Worm (Caenorhabditis elegans) whole organism, L2 larva: ENCODE measurements around the gene frm-8.

ENCODE experiments used
- C34F6.9 ChIP-seq: fragments of 150-350 bp; optimal IDR thresholded peaks from 2 replicates; lab custom pipeline; 2014; ENCODE audit warnings: missing biosample characterization, missing genetic modification characterization
- R02D3.7 ChIP-seq: fragments of 150-350 bp; optimal IDR thresholded peaks from 2 replicates; lab custom pipeline; 2014; ENCODE audit warnings: missing biosample characterization, missing genetic modification characterization
- Y55F3AM.14 ChIP-seq: fragments of 200-800 bp; sonication (Bioruptor generic); optimal IDR thresholded peaks from 2 replicates; lab custom pipeline; 2018; ENCODE audit warnings: mild to moderate bottlenecking, missing genetic modification characterization, missing compliant biosample characterization
- aly-2 ChIP-seq: fragments of 150-350 bp; optimal IDR thresholded peaks from 2 replicates; lab custom pipeline; 2014; ENCODE audit warnings: missing biosample characterization, missing genetic modification characterization
- blmp-1 ChIP-seq: sonication (generic microtip); optimal IDR thresholded peaks from 2 replicates; lab custom pipeline; 2017; ENCODE audit warnings: missing genetic modification characterization, mild to moderate bottlenecking, missing compliant biosample characterization, antibody characterized with exemption, moderate library complexity; ENCODE audit not compliant: insufficient read depth
- ceh-16 ChIP-seq: fragments of 150-350 bp; optimal IDR thresholded peaks from 2 replicates; lab custom pipeline; 2014; ENCODE audit warnings: missing biosample characterization, missing genetic modification characterization
- ceh-82 ChIP-seq: fragments of 150-350 bp; optimal IDR thresholded peaks from 2 replicates; lab custom pipeline; 2014; ENCODE audit warnings: missing biosample characterization, missing genetic modification characterization
- dmd-4 ChIP-seq: sonication (generic microtip); optimal IDR thresholded peaks from 2 replicates; lab custom pipeline; 2017; ENCODE audit warnings: missing biosample characterization, missing genetic modification characterization
- egl-27 ChIP-seq: sonication (generic microtip); optimal IDR thresholded peaks from 3 replicates; lab custom pipeline; 2017; ENCODE audit warnings: missing biosample characterization, missing genetic modification reagents, missing genetic modification characterization
- elt-1 ChIP-seq: fragments of 150-350 bp; optimal IDR thresholded peaks from 2 replicates; lab custom pipeline; 2014; ENCODE audit warnings: missing biosample characterization, missing genetic modification characterization
- elt-3 ChIP-seq: sonication (generic microtip); optimal IDR thresholded peaks from 2 replicates; lab custom pipeline; 2017; ENCODE audit warnings: missing biosample characterization, missing genetic modification characterization
- fos-1 ChIP-seq: fragments of 150-350 bp; optimal IDR thresholded peaks from 2 replicates; lab custom pipeline; 2014; ENCODE audit warnings: missing biosample characterization, missing genetic modification characterization
- gmeb-1 ChIP-seq: fragments of 150-350 bp; optimal IDR thresholded peaks from 2 replicates; lab custom pipeline; 2014; ENCODE audit warnings: missing biosample characterization, missing genetic modification characterization
- lin-11 ChIP-seq: fragments of 150-350 bp; sonication (generic microtip); optimal IDR thresholded peaks from 2 replicates; lab custom pipeline; 2014; ENCODE audit warnings: missing biosample characterization, missing genetic modification characterization, inconsistent platforms, mixed read lengths
- lin-39 ChIP-seq: fragments of 150-350 bp; optimal IDR thresholded peaks from 2 replicates; lab custom pipeline; 2014; ENCODE audit warnings: missing biosample characterization, missing genetic modification reagents, missing genetic modification characterization
- mab-5 ChIP-seq: fragments of 150-350 bp; optimal IDR thresholded peaks from 2 replicates; lab custom pipeline; 2014; ENCODE audit warnings: missing biosample characterization, missing genetic modification characterization
- mbf-1 ChIP-seq: sonication (generic microtip); optimal IDR thresholded peaks from 2 replicates; lab custom pipeline; 2017; ENCODE audit warnings: missing biosample characterization, missing genetic modification characterization
- nhr-10 ChIP-seq: sonication (generic microtip); optimal IDR thresholded peaks from 2 replicates; lab custom pipeline; 2017; ENCODE audit warnings: missing biosample characterization, missing genetic modification characterization
- nhr-11 ChIP-seq: fragments of 150-350 bp; optimal IDR thresholded peaks from 2 replicates; lab custom pipeline; 2014; ENCODE audit warnings: missing biosample characterization, missing genetic modification characterization
- nhr-12 ChIP-seq: fragments of 150-350 bp; optimal IDR thresholded peaks from 2 replicates; lab custom pipeline; 2014; ENCODE audit warnings: missing biosample characterization, missing genetic modification characterization
- nhr-129 ChIP-seq: fragments of 150-350 bp; optimal IDR thresholded peaks from 2 replicates; lab custom pipeline; 2014; ENCODE audit warnings: missing biosample characterization, missing genetic modification characterization
- nhr-23 ChIP-seq: fragments of 150-350 bp; optimal IDR thresholded peaks from 2 replicates; lab custom pipeline; 2014; ENCODE audit warnings: missing biosample characterization, missing genetic modification reagents, missing genetic modification characterization
- nhr-237 ChIP-seq: fragments of 150-350 bp; optimal IDR thresholded peaks from 2 replicates; lab custom pipeline; 2014; ENCODE audit warnings: missing biosample characterization, missing genetic modification characterization
- nhr-6 ChIP-seq: fragments of 150-350 bp; optimal IDR thresholded peaks from 2 replicates; lab custom pipeline; 2014; ENCODE audit warnings: missing biosample characterization, missing genetic modification characterization
- peb-1 ChIP-seq: fragments of 150-350 bp; optimal IDR thresholded peaks from 2 replicates; lab custom pipeline; 2014; ENCODE audit warnings: missing biosample characterization, missing genetic modification characterization
- sem-4 ChIP-seq: fragments of 150-350 bp; optimal IDR thresholded peaks from 2 replicates; lab custom pipeline; 2014; ENCODE audit warnings: missing biosample characterization, missing genetic modification reagents, missing genetic modification characterization
- skn-1 ChIP-seq: sonication (generic microtip); optimal IDR thresholded peaks from 2 replicates; lab custom pipeline; 2017; ENCODE audit warnings: missing biosample characterization, missing genetic modification characterization
- sma-9 ChIP-seq, 2 experiments: fragments of 150-350 bp in 1 of 2; sonication (generic microtip) in 1 of 2; optimal IDR thresholded peaks; 2 replicates each; lab custom pipeline; 2014 to 2016; ENCODE audit warnings: missing genetic modification characterization in 2 of 2, mild to moderate bottlenecking in 1 of 2, missing biosample characterization in 1 of 2, missing compliant biosample characterization in 1 of 2, missing genetic modification reagents in 1 of 2, moderate library complexity in 1 of 2
- snpc-4 ChIP-seq: fragments of 150-350 bp; optimal IDR thresholded peaks from 2 replicates; lab custom pipeline; 2014; ENCODE audit warnings: missing biosample characterization, missing genetic modification characterization
- unc-39 ChIP-seq: fragments of 150-350 bp; optimal IDR thresholded peaks from 2 replicates; lab custom pipeline; 2014; ENCODE audit warnings: missing biosample characterization, missing genetic modification characterization
- unc-55 ChIP-seq: fragments of 150-350 bp; sonication (generic microtip); optimal IDR thresholded peaks from 3 replicates; lab custom pipeline; 2014; ENCODE audit warnings: missing biosample characterization, missing genetic modification reagents, missing genetic modification characterization
- unc-62 ChIP-seq: fragments of 150-350 bp; optimal IDR thresholded peaks from 2 replicates; lab custom pipeline; 2014; ENCODE audit warnings: missing biosample characterization, missing genetic modification reagents, missing genetic modification characterization
- zag-1 ChIP-seq: fragments of 150-350 bp; optimal IDR thresholded peaks from 2 replicates; lab custom pipeline; 2014; ENCODE audit warnings: missing biosample characterization, missing genetic modification characterization
- ztf-1 ChIP-seq: fragments of 200-800 bp; sonication (Bioruptor generic); conservative IDR thresholded peaks from 2 replicates; pipeline ENCODE4 v1.3.6; 2022; ENCODE audit warnings: missing genetic modification characterization, missing compliant biosample characterization
- ztf-11 ChIP-seq: sonication (generic microtip); optimal IDR thresholded peaks from 2 replicates; lab custom pipeline; 2017; ENCODE audit warnings: missing biosample characterization, missing genetic modification characterization

The frm-8 gene

DNA sequence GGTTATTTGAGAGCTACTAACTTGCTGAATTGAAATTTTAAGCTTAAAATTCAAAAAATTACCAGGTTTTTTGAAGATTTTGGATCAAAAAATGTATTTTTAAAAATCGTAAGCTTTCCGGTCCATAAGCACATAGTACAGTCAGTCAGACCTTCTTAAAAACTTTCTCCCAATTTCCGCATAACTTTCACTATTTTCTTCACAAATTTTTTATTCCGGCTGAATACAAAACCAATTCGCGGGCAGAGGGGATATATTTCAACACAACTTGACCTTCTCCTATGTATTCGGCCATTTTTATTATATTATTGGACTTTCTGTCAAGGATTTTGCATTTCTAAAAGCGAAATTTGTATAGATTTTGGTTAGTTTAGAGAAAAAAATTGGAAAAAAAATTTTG, 58.5 kb downstream of the frm-8 start:
- TF ChIP-seq mab-5 (tag; lab: Kevin White, UChicago): no peak
- TF ChIP-seq R02D3.7 (tag; lab: Kevin White, UChicago): no peak
- TF ChIP-seq gmeb-1: no peak
- no peak for TF ChIP-seq lin-39 (tag; lab: Kevin White, UChicago)
- TF ChIP-seq unc-55 (GFP tag; lab: Kevin White, UChicago): no peak
- no peak for TF ChIP-seq unc-39 (tag; lab: Kevin White, UChicago)
- TF ChIP-seq dmd-4 (tag; lab: Kevin White, UChicago): no peak
- TF ChIP-seq nhr-6 (tag; lab: Kevin White, UChicago): no peak
- TF ChIP-seq unc-62: no peak
- TF ChIP-seq nhr-10 (tag; lab: Kevin White, UChicago): no peak
- no peak for TF ChIP-seq lin-11 (tag; lab: Kevin White, UChicago)
- no peak for TF ChIP-seq sem-4 (tag; lab: Kevin White, UChicago)
- TF ChIP-seq elt-1 (tag; lab: Kevin White, UChicago): no peak
- TF ChIP-seq ztf-11: no peak

DNA sequence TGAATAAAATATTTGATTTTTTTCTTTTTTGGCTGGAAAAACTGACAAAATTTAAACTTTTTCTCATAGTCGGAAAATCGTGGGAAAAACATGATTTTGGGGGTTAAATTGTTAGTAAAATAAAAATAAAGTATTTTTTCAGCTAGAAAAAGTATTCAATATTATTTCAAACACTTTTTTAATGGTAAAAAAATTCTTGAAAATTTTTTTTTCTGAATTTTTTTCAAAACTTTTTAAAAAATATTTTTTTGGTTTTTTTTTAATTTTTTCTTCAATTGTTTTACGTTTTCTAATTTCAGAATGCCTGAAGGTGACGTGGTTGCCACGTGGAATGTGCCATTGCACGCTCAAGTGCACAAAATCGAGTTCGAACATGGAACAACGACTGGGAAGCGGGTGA, 64.0 kb downstream of the frm-8 start, which contains the start of gene C44B11.1:
TSS of gene C44B11.1 (plus strand) at position 301 of the 400 bp plus-strand sequence.
- TF ChIP-seq Y55F3AM.14 (no peak), fos-1 (tag; lab: Kevin White, UChicago) (no peak), nhr-6 (tag; lab: Kevin White, UChicago) (no peak), mab-5 (tag; lab: Kevin White, UChicago) (no peak), skn-1 (tag; lab: Kevin White, UChicago) (no peak), nhr-12 (tag; lab: Kevin White, UChicago) (no peak), aly-2 (tag; lab: Kevin White, UChicago) (no peak), gmeb-1 (no peak), ceh-16 (no peak), nhr-237 (tag; lab: Kevin White, UChicago) (no peak), ceh-82 (tag; lab: Kevin White, UChicago) (no peak), sem-4 (tag; lab: Kevin White, UChicago) (no peak), nhr-10 (tag; lab: Kevin White, UChicago) (no peak), egl-27 (tag; lab: Kevin White, UChicago) (no peak), blmp-1 (tag; lab: Kevin White, UChicago) (no peak), lin-11 (tag; lab: Kevin White, UChicago) (no peak), nhr-129 (tag; lab: Kevin White, UChicago) (no peak), lin-39 (tag; lab: Kevin White, UChicago) (no peak), nhr-11 (tag; lab: Kevin White, UChicago) (no peak), unc-39 (tag; lab: Kevin White, UChicago) (no peak)

- no peak for TF ChIP-seq elt-3
- TF ChIP-seq snpc-4: no peak
- no peak for TF ChIP-seq zag-1 (tag; lab: Kevin White, UChicago)
- TF ChIP-seq ztf-1 (GFP tag; lab: Robert Waterston, UW): no peak
- TF ChIP-seq nhr-129 (tag; lab: Kevin White, UChicago): no peak
- TF ChIP-seq egl-27 (tag; lab: Kevin White, UChicago): no peak
- TF ChIP-seq blmp-1 (tag; lab: Kevin White, UChicago): no peak
- no peak for TF ChIP-seq nhr-12 (tag; lab: Kevin White, UChicago)
- TF ChIP-seq sma-9 (GFP tag; optimal IDR thresholded peaks at IDR 0.05; lab: Kevin White, UChicago): no peak
- TF ChIP-seq sma-9 (tag; optimal IDR thresholded peaks at IDR 0.05; lab: Kevin White, UChicago): no peak
- no peak for TF ChIP-seq R02D3.7 (tag; lab: Kevin White, UChicago)
- no peak for TF ChIP-seq nhr-237 (tag; lab: Kevin White, UChicago)
- no peak for TF ChIP-seq C34F6.9 (tag; lab: Kevin White, UChicago)
- no peak for TF ChIP-seq unc-39 (tag; lab: Kevin White, UChicago)
- no peak for TF ChIP-seq aly-2 (tag; lab: Kevin White, UChicago)
- no peak for TF ChIP-seq elt-1 (tag; lab: Kevin White, UChicago)
- TF ChIP-seq ceh-82 (tag; lab: Kevin White, UChicago): no peak
- TF ChIP-seq peb-1 (tag; lab: Kevin White, UChicago): no peak
- no peak for TF ChIP-seq mbf-1 (tag; lab: Kevin White, UChicago)
- TF ChIP-seq nhr-10 (tag; lab: Kevin White, UChicago): no peak
- TF ChIP-seq nhr-23: no peak
Measured at ce11 chrIII:3152848-3153247, 66.1 kb downstream of the frm-8 start, which contains the start of gene C44B11.6. Gene C44B11.6 (plus strand): TSS chrIII:3153148.
